Worm (Caenorhabditis elegans) whole organism, L1 larva: Measurements from ENCODE around the gene F11E6.11.

Source experiments
- aly-2 ChIP-seq: fragments of 150-350 bp; optimal IDR thresholded peaks from 2 replicates; lab custom pipeline; 2014; ENCODE audit warnings: missing biosample characterization, missing genetic modification characterization
- fkh-10 ChIP-seq: sonication (generic microtip); optimal IDR thresholded peaks from 2 replicates; lab custom pipeline; 2017; ENCODE audit warnings: missing biosample characterization, missing genetic modification reagents, missing genetic modification characterization
- fkh-8 ChIP-seq: sonication (generic microtip); optimal IDR thresholded peaks from 2 replicates; lab custom pipeline; 2016; ENCODE audit warnings: mild to moderate bottlenecking, missing genetic modification characterization, missing compliant biosample characterization
- lin-13 ChIP-seq: fragments of 150-350 bp; optimal IDR thresholded peaks from 2 replicates; lab custom pipeline; 2014; ENCODE audit warnings: missing biosample characterization, missing genetic modification reagents, missing genetic modification characterization
- nhr-11 ChIP-seq: fragments of 150-350 bp; optimal IDR thresholded peaks from 2 replicates; lab custom pipeline; 2014; ENCODE audit warnings: missing biosample characterization, missing genetic modification characterization
- unc-130 ChIP-seq: fragments of 150-350 bp; optimal IDR thresholded peaks from 2 replicates; lab custom pipeline; 2017; ENCODE audit warnings: missing biosample characterization, missing genetic modification characterization, inconsistent platforms
- ztf-11 ChIP-seq, 2 experiments: sonication (generic microtip); optimal IDR thresholded peaks; 2 replicates each; lab custom pipeline; 2016 to 2017; ENCODE audit warnings: missing genetic modification characterization in 2 of 2, missing biosample characterization in 1 of 2, missing compliant biosample characterization in 1 of 2

- TF ChIP-seq nhr-11 (tag; lab: Kevin White, UChicago), result no peak
- no peak for TF ChIP-seq lin-13 (GFP tag; lab: Kevin White, UChicago)
- TF ChIP-seq unc-130 (tag; lab: Kevin White, UChicago), result no peak
- TF ChIP-seq fkh-8 (tag; lab: Kevin White, UChicago), result no peak
- no peak for TF ChIP-seq fkh-10 (GFP tag; lab: Kevin White, UChicago)
- no peak for TF ChIP-seq ztf-11 (tag; optimal IDR thresholded peaks at IDR 0.05; lab: Kevin White, UChicago)
- TF ChIP-seq aly-2, result no peak
These were observed 6.1 kb upstream of the F11E6.11 start, which contains the start of gene gcy-27 for ce11 chrIV:17436552-17436951.
